Fruit fly (Drosophila melanogaster) whole organism, embryonic: Measurements from ENCODE around the gene mRpL16.

Experiments used
- CG10321 ChIP-seq: fragments of 200-800 bp; sonication (Bioruptor generic); IDR thresholded peaks from 2 replicates; pipeline ENCODE4 v1.3.6; 2022; ENCODE audit warnings: missing biosample characterization, missing genetic modification characterization
- CG10366 ChIP-seq: fragments of 200-800 bp; sonication (Bioruptor generic); IDR thresholded peaks from 2 replicates; pipeline ENCODE4 v1.3.6; 2022; ENCODE audit warnings: missing biosample characterization, missing genetic modification characterization
- CG12236 ChIP-seq: fragments of 200-800 bp; sonication (Bioruptor generic); optimal IDR thresholded peaks from 2 replicates; lab custom pipeline; 2016; ENCODE audit warnings: missing biosample characterization, missing genetic modification characterization
- CG13296 ChIP-seq: fragments of 200-800 bp; sonication (Bioruptor generic); optimal IDR thresholded peaks from 3 replicates; lab custom pipeline; 2018; ENCODE audit warnings: missing biosample characterization, mild to moderate bottlenecking, missing genetic modification characterization
- CG15073 ChIP-seq: fragments of 200-800 bp; sonication (Bioruptor generic); optimal IDR thresholded peaks from 2 replicates; lab custom pipeline; 2016; ENCODE audit warnings: missing biosample characterization, missing genetic modification characterization
- CG1647 ChIP-seq: fragments of 200-800 bp; sonication (Bioruptor generic); optimal IDR thresholded peaks from 3 replicates; lab custom pipeline; 2016; ENCODE audit warnings: missing biosample characterization, missing genetic modification characterization
- CG17186 ChIP-seq: fragments of 200-800 bp; sonication (Bioruptor generic); optimal IDR thresholded peaks from 3 replicates; lab custom pipeline; 2017; ENCODE audit warnings: missing biosample characterization, missing genetic modification reagents, missing genetic modification characterization
- CG17568 ChIP-seq: fragments of 200-800 bp; sonication (Bioruptor generic); optimal IDR thresholded peaks from 2 replicates; lab custom pipeline; 2018; ENCODE audit warnings: missing biosample characterization, mild to moderate bottlenecking, missing genetic modification characterization, moderate library complexity
- CG1792 ChIP-seq: fragments of 200-800 bp; sonication (Bioruptor generic); optimal IDR thresholded peaks from 2 replicates; lab custom pipeline; 2016; ENCODE audit warnings: missing biosample characterization, missing genetic modification characterization
- CG2116 ChIP-seq: fragments of 200-800 bp; sonication (Bioruptor generic); optimal IDR thresholded peaks from 3 replicates; lab custom pipeline; 2018; ENCODE audit warnings: missing biosample characterization, mild to moderate bottlenecking, missing genetic modification characterization
- CG2199 ChIP-seq: fragments of 200-800 bp; sonication (Bioruptor generic); IDR thresholded peaks from 3 replicates; pipeline ENCODE4 v1.3.6; 2022; ENCODE audit warnings: missing biosample characterization, missing genetic modification characterization
- CG2712 ChIP-seq: fragments of 200-800 bp; optimal IDR thresholded peaks from 3 replicates; lab custom pipeline; 2019; ENCODE audit warnings: missing biosample characterization, mild to moderate bottlenecking, missing genetic modification characterization, moderate library complexity
- CG2889 ChIP-seq: fragments of 200-800 bp; sonication (Bioruptor generic); IDR thresholded peaks from 3 replicates; pipeline ENCODE4 v1.3.6; 2022; ENCODE audit warnings: missing biosample characterization, missing genetic modification characterization
- CG30403 ChIP-seq: fragments of 200-800 bp; sonication (Bioruptor generic); optimal IDR thresholded peaks from 3 replicates; lab custom pipeline; 2016; ENCODE audit warnings: missing biosample characterization, missing genetic modification characterization
- CG31224 ChIP-seq: fragments of 200-800 bp; sonication (Bioruptor generic); IDR thresholded peaks from 2 replicates; pipeline ENCODE4 v1.3.6; 2022; ENCODE audit warnings: missing biosample characterization, missing genetic modification characterization
- CG32772 ChIP-seq: fragments of 200-800 bp; sonication (Bioruptor generic); IDR thresholded peaks from 2 replicates; pipeline ENCODE4 v1.3.6; 2022; ENCODE audit warnings: missing biosample characterization, missing genetic modification characterization
- CG34224 ChIP-seq: fragments of 200-800 bp; sonication (Bioruptor generic); IDR thresholded peaks from 3 replicates; pipeline ENCODE4 v1.3.6; 2022; ENCODE audit warnings: missing biosample characterization, missing genetic modification characterization; ENCODE audit not compliant: partially characterized antibody
- CG3838 ChIP-seq: fragments of 200-800 bp; sonication (Bioruptor generic); optimal IDR thresholded peaks from 3 replicates; lab custom pipeline; 2016; ENCODE audit warnings: missing biosample characterization, missing genetic modification characterization
- CG6654 ChIP-seq: fragments of 200-800 bp; sonication (Bioruptor generic); optimal IDR thresholded peaks from 2 replicates; lab custom pipeline; 2017; ENCODE audit warnings: missing biosample characterization, mild to moderate bottlenecking, missing genetic modification characterization
- CG6854 ChIP-seq: fragments of 200-800 bp; sonication (Bioruptor generic); optimal IDR thresholded peaks from 3 replicates; lab custom pipeline; 2017; ENCODE audit warnings: missing biosample characterization, mild to moderate bottlenecking, missing genetic modification characterization
- CG7963 ChIP-seq: fragments of 200-800 bp; sonication (Bioruptor generic); IDR thresholded peaks from 3 replicates; pipeline ENCODE4 v1.3.6; 2022; ENCODE audit warnings: missing biosample characterization, missing genetic modification characterization; ENCODE audit not compliant: partially characterized antibody
- CG8924 ChIP-seq: fragments of 200-800 bp; optimal IDR thresholded peaks from 3 replicates; lab custom pipeline; 2019; ENCODE audit warnings: missing biosample characterization, mild to moderate bottlenecking, missing genetic modification characterization, moderate library complexity
- CG9215 ChIP-seq: fragments of 200-800 bp; sonication (Bioruptor generic); IDR thresholded peaks from 2 replicates; pipeline ENCODE4 v1.3.6; 2022; ENCODE audit warnings: missing biosample characterization, missing genetic modification characterization
- Dbx ChIP-seq: fragments of 200-800 bp; sonication (Bioruptor generic); IDR thresholded peaks from 3 replicates; pipeline ENCODE4 v1.3.6; 2022; ENCODE audit warnings: missing biosample characterization, missing genetic modification characterization
- Dref ChIP-seq: fragments of 200-800 bp; sonication (Bioruptor generic); IDR thresholded peaks from 2 replicates; pipeline ENCODE4 v1.3.6; 2022; ENCODE audit warnings: missing biosample characterization, missing genetic modification characterization
- Gsc ChIP-seq: fragments of 200-800 bp; sonication (Bioruptor generic); IDR thresholded peaks from 2 replicates; pipeline ENCODE4 v1.3.6; 2022; ENCODE audit warnings: missing biosample characterization, missing genetic modification characterization
- H15 ChIP-seq: fragments of 200-800 bp; sonication (Bioruptor generic); IDR thresholded peaks from 3 replicates; pipeline ENCODE4 v1.3.6; 2022; ENCODE audit warnings: missing biosample characterization, missing genetic modification characterization
- HLH3B ChIP-seq: fragments of 200-800 bp; sonication (Bioruptor generic); IDR thresholded peaks from 2 replicates; pipeline ENCODE4 v1.3.6; 2022; ENCODE audit warnings: missing biosample characterization, missing genetic modification characterization
- Six4 ChIP-seq: fragments of 200-800 bp; sonication (Bioruptor generic); optimal IDR thresholded peaks from 2 replicates; lab custom pipeline; 2016; ENCODE audit warnings: missing biosample characterization, missing genetic modification characterization
- Vsx1 ChIP-seq: fragments of 200-800 bp; sonication (Bioruptor generic); optimal IDR thresholded peaks from 2 replicates; lab custom pipeline; 2017; ENCODE audit warnings: missing biosample characterization, mild to moderate bottlenecking, missing genetic modification characterization, missing genetic modification reagents
- ase ChIP-seq: fragments of 200-800 bp; sonication (Bioruptor generic); IDR thresholded peaks from 3 replicates; pipeline ENCODE4 v1.3.6; 2022; ENCODE audit warnings: missing biosample characterization, missing genetic modification characterization
- chn ChIP-seq: fragments of 200-800 bp; sonication (Bioruptor generic); optimal IDR thresholded peaks from 2 replicates; lab custom pipeline; 2016; ENCODE audit warnings: missing biosample characterization, missing genetic modification characterization
- crc ChIP-seq: fragments of 200-800 bp; sonication (Bioruptor generic); optimal IDR thresholded peaks from 2 replicates; lab custom pipeline; 2016; ENCODE audit warnings: missing biosample characterization, missing genetic modification characterization
- croc ChIP-seq: fragments of 200-800 bp; sonication (Bioruptor generic); conservative IDR thresholded peaks from 3 replicates; pipeline ENCODE4 v1.3.6; 2022; ENCODE audit warnings: missing biosample characterization, missing genetic modification characterization
- dmrt99B ChIP-seq: fragments of 200-800 bp; sonication (Bioruptor generic); optimal IDR thresholded peaks from 2 replicates; lab custom pipeline; 2018; ENCODE audit warnings: missing biosample characterization, mild to moderate bottlenecking, missing genetic modification characterization, moderate library complexity
- dysf ChIP-seq: fragments of 200-800 bp; sonication (Bioruptor generic); IDR thresholded peaks from 3 replicates; pipeline ENCODE4 v1.3.6; 2022; ENCODE audit warnings: missing biosample characterization, missing genetic modification characterization
- esg ChIP-seq: fragments of 200-800 bp; sonication (Bioruptor generic); conservative IDR thresholded peaks from 2 replicates; pipeline ENCODE4 v1.3.6; 2022; ENCODE audit warnings: missing biosample characterization, missing genetic modification characterization
- eve ChIP-seq, 2 experiments: fragments of >200 bp; optimal IDR thresholded peaks; 2 replicates each; lab custom pipeline; 2017; ENCODE audit warnings: missing biosample characterization in 2 of 2, missing genetic modification characterization in 2 of 2
- her ChIP-seq: fragments of 200-800 bp; sonication (Bioruptor generic); optimal IDR thresholded peaks from 2 replicates; lab custom pipeline; 2016; ENCODE audit warnings: missing biosample characterization, missing genetic modification characterization
- odd ChIP-seq: fragments of 200-800 bp; sonication (Bioruptor generic); optimal IDR thresholded peaks from 2 replicates; lab custom pipeline; 2017; ENCODE audit warnings: missing biosample characterization, mild to moderate bottlenecking, missing genetic modification characterization
- onecut ChIP-seq: fragments of 200-800 bp; sonication (Bioruptor generic); IDR thresholded peaks from 2 replicates; pipeline ENCODE4 v1.3.6; 2022; ENCODE audit warnings: missing biosample characterization, missing genetic modification characterization
- otp ChIP-seq: fragments of 200-800 bp; sonication (Bioruptor generic); IDR thresholded peaks from 3 replicates; pipeline ENCODE4, ENCODE4 v1.3.6; 2022; ENCODE audit warnings: missing biosample characterization, missing genetic modification characterization
- p53 ChIP-seq: fragments of 200-800 bp; sonication (Bioruptor generic); optimal IDR thresholded peaks from 2 replicates; lab custom pipeline; 2016; ENCODE audit warnings: missing biosample characterization, missing genetic modification characterization
- pho ChIP-seq: fragments of 200-800 bp; sonication (Bioruptor generic); optimal IDR thresholded peaks from 2 replicates; lab custom pipeline; 2016; ENCODE audit warnings: missing biosample characterization, missing genetic modification characterization
- psq ChIP-seq: fragments of 200-800 bp; sonication (Bioruptor generic); optimal IDR thresholded peaks from 2 replicates; lab custom pipeline; 2017; ENCODE audit warnings: missing biosample characterization, missing genetic modification characterization
- pzg ChIP-seq: fragments of 200-800 bp; sonication (Bioruptor generic); optimal IDR thresholded peaks from 3 replicates; lab custom pipeline; 2018; ENCODE audit warnings: missing biosample characterization, mild to moderate bottlenecking, missing genetic modification characterization, moderate library complexity
- seq ChIP-seq: fragments of 200-800 bp; sonication (Bioruptor generic); IDR thresholded peaks from 2 replicates; pipeline ENCODE4 v1.3.6; 2022; ENCODE audit warnings: missing biosample characterization, missing genetic modification characterization
- sug ChIP-seq: fragments of 200-800 bp; optimal IDR thresholded peaks from 2 replicates; lab custom pipeline; 2019; ENCODE audit warnings: missing biosample characterization, mild to moderate bottlenecking, missing genetic modification characterization, moderate library complexity
- tna ChIP-seq: fragments of 200-800 bp; sonication (Bioruptor generic); IDR thresholded peaks from 2 replicates; pipeline ENCODE4 v1.3.6; 2022; ENCODE audit warnings: missing biosample characterization, missing genetic modification characterization; ENCODE audit not compliant: partially characterized antibody
- wor ChIP-seq: fragments of 200-800 bp; sonication (Bioruptor generic); IDR thresholded peaks from 2 replicates; pipeline ENCODE4 v1.3.6; 2022; ENCODE audit warnings: missing biosample characterization, missing genetic modification characterization
- zfh2 ChIP-seq: fragments of 200-800 bp; sonication (Bioruptor generic); optimal IDR thresholded peaks from 2 replicates; lab custom pipeline; 2016; ENCODE audit warnings: missing biosample characterization, missing genetic modification characterization

mRpL16 gene

dm6 chrX:1861620-1862184 lies 28.4 kb upstream of the mRpL16 start, which contains the start of gene deltaCOP (continued):
- TF ChIP-seq CG8924 (tag; lab: Kevin White, UChicago) (peak; percentile 75), odd (no peak), Gsc (GFP tag; lab: Robert Waterston, UW) (peak; percentile 45; the same call in 1 of the 2 replicates), onecut (peak; percentile 56), dmrt99B (tag; lab: Kevin White, UChicago) (no peak), HLH3B (GFP tag; lab: Robert Waterston, UW) (peak; percentile 70), CG15073 (GFP tag; lab: Kevin White, UChicago) (no peak), CG10366 (peak; percentile 82), CG2889 (GFP tag; lab: Robert Waterston, UW) (peak; percentile 82; the same call in 2 of the 3 replicates), CG34224 (peak; percentile 23; the same call in 2 of the 3 replicates), sug (tag; lab: Kevin White, UChicago) (peak; percentile 78), croc (GFP tag; lab: Robert Waterston, UW) (peak; percentile 71), psq (GFP tag; lab: Kevin White, UChicago) (peak; percentile 55), CG17186 (GFP tag; lab: Kevin White, UChicago) (peak; percentile 21), CG12236 (GFP tag; lab: Kevin White, UChicago) (peak; percentile 72), CG1792 (GFP tag; lab: Kevin White, UChicago) (peak; percentile 83), CG31224 (peak; percentile 79), esg (GFP tag; lab: Robert Waterston, UW) (peak; percentile 82), CG30403 (GFP tag; lab: Kevin White, UChicago) (peak; percentile 93), Dbx (peak; percentile 88), CG7963 (GFP tag; lab: Robert Waterston, UW) (no peak), ase (GFP tag; lab: Robert Waterston, UW) (peak; percentile 74; the same call in 2 of the 3 replicates), Vsx1 (GFP tag; lab: Kevin White, UChicago) (no peak), tna (GFP tag; lab: Robert Waterston, UW) (no peak), Six4 (GFP tag; lab: Kevin White, UChicago) (peak; percentile 78), p53 (GFP tag; lab: Kevin White, UChicago) (peak; percentile 79), CG13296 (GFP tag; lab: Kevin White, UChicago) (peak; percentile 72), crc (GFP tag; lab: Kevin White, UChicago) (peak; percentile 83), CG17568 (no peak), pho (GFP tag; lab: Kevin White, UChicago) (peak; percentile 94), CG32772 (GFP tag; lab: Robert Waterston, UW) (peak; percentile 87), CG2712 (tag; lab: Kevin White, UChicago) (peak; percentile 74), CG6854 (GFP tag; lab: Kevin White, UChicago) (no peak), otp (GFP tag; lab: Robert Waterston, UW) (no peak), H15 (GFP tag; lab: Robert Waterston, UW) (peak; percentile 66; the same call in 1 of the 3 replicates), CG2199 (GFP tag; lab: Robert Waterston, UW) (no peak), CG9215 (GFP tag; lab: Robert Waterston, UW) (peak; percentile 88), chn (GFP tag; lab: Kevin White, UChicago) (peak; percentile 87), pzg (peak; percentile 39), seq (GFP tag; lab: Robert Waterston, UW) (peak; percentile 82), eve (GFP tag; optimal IDR thresholded peaks at IDR 0.05; lab: Kevin White, UChicago) (no peak), dysf (GFP tag; lab: Robert Waterston, UW) (peak; percentile 90), CG6654 (GFP tag; lab: Kevin White, UChicago) (peak; percentile 32), wor (GFP tag; lab: Robert Waterston, UW) (peak; percentile 75), CG3838 (GFP tag; lab: Kevin White, UChicago) (peak; percentile 49), CG2116 (GFP tag; lab: Kevin White, UChicago) (peak; percentile 60), CG10321 (GFP tag; lab: Robert Waterston, UW) (no peak), CG1647 (GFP tag; lab: Kevin White, UChicago) (peak; percentile 88), Dref (0 out of 2 replicates have a peak, but pooled peaks have one; percentile 26), her (GFP tag; lab: Kevin White, UChicago) (peak; percentile 82), zfh2 (peak; percentile 94)
